Fruit fly (Drosophila melanogaster) whole organism, embryonic: ENCODE measurements around the gene dgt6.

Source experiments
- Atf-2 ChIP-seq: fragments of 200-800 bp; sonication (Bioruptor generic); optimal IDR thresholded peaks from 2 replicates; lab custom pipeline; 2016; ENCODE audit warnings: missing biosample characterization, missing genetic modification characterization
- Atf3 ChIP-seq: fragments of 200-800 bp; sonication (Bioruptor generic); optimal IDR thresholded peaks from 3 replicates; lab custom pipeline; 2016; ENCODE audit warnings: missing biosample characterization, missing genetic modification characterization
- Atf6 ChIP-seq: fragments of 200-800 bp; sonication (Bioruptor generic); IDR thresholded peaks from 2 replicates; pipeline ENCODE4 v1.3.6; 2022; ENCODE audit warnings: missing biosample characterization, missing genetic modification characterization
- CG11504 ChIP-seq: fragments of 200-800 bp; sonication (Bioruptor generic); optimal IDR thresholded peaks from 3 replicates; lab custom pipeline; 2019; ENCODE audit warnings: missing biosample characterization, mild to moderate bottlenecking, missing genetic modification characterization, moderate library complexity
- CG12219 ChIP-seq: fragments of 200-800 bp; sonication (Bioruptor generic); optimal IDR thresholded peaks from 3 replicates; lab custom pipeline; 2018; ENCODE audit warnings: missing biosample characterization, mild to moderate bottlenecking, missing genetic modification characterization
- CG13123 ChIP-seq: fragments of 200-800 bp; sonication (Bioruptor generic); optimal IDR thresholded peaks from 2 replicates; lab custom pipeline; 2016; ENCODE audit warnings: missing biosample characterization, missing genetic modification characterization
- CG15479 ChIP-seq: fragments of 200-800 bp; sonication (Bioruptor generic); optimal IDR thresholded peaks from 3 replicates; lab custom pipeline; 2019; ENCODE audit warnings: missing biosample characterization, mild to moderate bottlenecking, missing genetic modification characterization, moderate library complexity
- CG15514 ChIP-seq: fragments of 200-800 bp; sonication (Bioruptor generic); optimal IDR thresholded peaks from 3 replicates; lab custom pipeline; 2017; ENCODE audit warnings: missing biosample characterization, missing genetic modification characterization, mild to moderate bottlenecking, moderate library complexity, missing genetic modification reagents
- CG17612 ChIP-seq: fragments of 200-800 bp; sonication (Bioruptor generic); IDR thresholded peaks from 2 replicates; pipeline ENCODE4 v1.3.6; 2022; ENCODE audit warnings: missing biosample characterization, missing genetic modification characterization
- CG2129 ChIP-seq: fragments of 200-800 bp; sonication (Bioruptor generic); IDR thresholded peaks from 2 replicates; pipeline ENCODE4 v1.3.6; 2022; ENCODE audit warnings: missing biosample characterization, missing genetic modification characterization; ENCODE audit not compliant: partially characterized antibody
- CG4854 ChIP-seq: fragments of 200-800 bp; sonication (Bioruptor generic); optimal IDR thresholded peaks from 2 replicates; lab custom pipeline; 2016; ENCODE audit warnings: missing biosample characterization, missing genetic modification characterization, inconsistent platforms
- CG7839 ChIP-seq: fragments of 200-800 bp; sonication (Bioruptor generic); optimal IDR thresholded peaks from 3 replicates; lab custom pipeline; 2018; ENCODE audit warnings: missing biosample characterization, mild to moderate bottlenecking, missing genetic modification characterization, moderate library complexity
- CG9215 ChIP-seq: fragments of 200-800 bp; sonication (Bioruptor generic); IDR thresholded peaks from 2 replicates; pipeline ENCODE4 v1.3.6; 2022; ENCODE audit warnings: missing biosample characterization, missing genetic modification characterization
- CG9437 ChIP-seq: fragments of 200-800 bp; sonication (Bioruptor generic); optimal IDR thresholded peaks from 2 replicates; lab custom pipeline; 2018; ENCODE audit warnings: missing biosample characterization, mild to moderate bottlenecking, missing genetic modification characterization
- CG9817 ChIP-seq: fragments of 200-800 bp; sonication (Bioruptor generic); optimal IDR thresholded peaks from 2 replicates; lab custom pipeline; 2018; ENCODE audit warnings: missing biosample characterization, mild to moderate bottlenecking, missing genetic modification characterization, moderate library complexity
- CHES-1-like ChIP-seq: fragments of 200-800 bp; sonication (Bioruptor generic); optimal IDR thresholded peaks from 2 replicates; lab custom pipeline; 2016; ENCODE audit warnings: missing biosample characterization, missing genetic modification characterization
- Hmr ChIP-seq: fragments of 200-800 bp; sonication (Bioruptor generic); optimal IDR thresholded peaks from 3 replicates; lab custom pipeline; 2017; ENCODE audit warnings: mild to moderate bottlenecking, missing biosample characterization, missing genetic modification reagents, missing genetic modification characterization
- MTF-1 ChIP-seq: fragments of 200-800 bp; sonication (Bioruptor generic); optimal IDR thresholded peaks from 2 replicates; lab custom pipeline; 2018; ENCODE audit warnings: missing biosample characterization, mild to moderate bottlenecking, missing genetic modification characterization, borderline replicate concordance
- Nf-YC ChIP-seq: fragments of 200-800 bp; optimal IDR thresholded peaks from 3 replicates; lab custom pipeline; 2019; ENCODE audit warnings: missing biosample characterization, mild to moderate bottlenecking, missing genetic modification characterization, moderate library complexity
- Oli ChIP-seq: fragments of 200-800 bp; sonication (Bioruptor generic); optimal IDR thresholded peaks from 2 replicates; lab custom pipeline; 2018; ENCODE audit warnings: missing biosample characterization, mild to moderate bottlenecking, missing genetic modification characterization, moderate library complexity
- Rx ChIP-seq: fragments of 200-800 bp; sonication (Bioruptor generic); IDR thresholded peaks from 2 replicates; pipeline ENCODE4 v1.3.6; 2022; ENCODE audit warnings: missing biosample characterization, missing genetic modification characterization
- Stat92E ChIP-seq, 3 experiments: fragments of >200 bp in 2 of 3; fragments of 200-800 bp in 1 of 3; sonication (Bioruptor generic) in 1 of 3; optimal IDR thresholded peaks; 2 replicates each; lab custom pipeline; 2017 to 2019; ENCODE audit warnings: missing biosample characterization in 3 of 3, missing genetic modification characterization in 3 of 3, mild to moderate bottlenecking in 1 of 3, moderate library complexity in 1 of 3
- TFAM ChIP-seq: fragments of 200-800 bp; sonication (Bioruptor generic); optimal IDR thresholded peaks from 2 replicates; lab custom pipeline; 2017; ENCODE audit warnings: missing biosample characterization, missing genetic modification characterization, inconsistent platforms
- btn ChIP-seq: fragments of 200-800 bp; sonication (Bioruptor generic); optimal IDR thresholded peaks from 2 replicates; lab custom pipeline; 2016; ENCODE audit warnings: missing biosample characterization, missing genetic modification characterization
- cad ChIP-seq: fragments of >200 bp; optimal IDR thresholded peaks from 2 replicates; lab custom pipeline; 2017; ENCODE audit warnings: missing biosample characterization, missing genetic modification characterization
- crol ChIP-seq: fragments of 200-800 bp; sonication (Bioruptor generic); IDR thresholded peaks from 2 replicates; pipeline ENCODE4 v1.3.6; 2022; ENCODE audit warnings: missing biosample characterization, missing genetic modification characterization
- dati ChIP-seq: fragments of 200-800 bp; sonication (Bioruptor generic); IDR thresholded peaks from 2 replicates; pipeline ENCODE4 v1.3.6; 2022; ENCODE audit warnings: missing biosample characterization, missing genetic modification characterization
- dmrt99B ChIP-seq: fragments of 200-800 bp; sonication (Bioruptor generic); optimal IDR thresholded peaks from 2 replicates; lab custom pipeline; 2018; ENCODE audit warnings: missing biosample characterization, mild to moderate bottlenecking, missing genetic modification characterization, moderate library complexity
- esg ChIP-seq: fragments of 200-800 bp; sonication (Bioruptor generic); conservative IDR thresholded peaks from 2 replicates; pipeline ENCODE4 v1.3.6; 2022; ENCODE audit warnings: missing biosample characterization, missing genetic modification characterization
- gce ChIP-seq: fragments of 200-800 bp; sonication (Bioruptor generic); IDR thresholded peaks from 3 replicates; pipeline ENCODE4 v1.3.6; 2022; ENCODE audit warnings: missing biosample characterization, missing genetic modification characterization
- gsb ChIP-seq: fragments of 200-800 bp; sonication (Bioruptor generic); IDR thresholded peaks from 2 replicates; pipeline ENCODE4 v1.3.6; 2022; ENCODE audit warnings: missing biosample characterization, missing genetic modification characterization
- her ChIP-seq: fragments of 200-800 bp; sonication (Bioruptor generic); optimal IDR thresholded peaks from 2 replicates; lab custom pipeline; 2016; ENCODE audit warnings: missing biosample characterization, missing genetic modification characterization
- kni ChIP-seq: fragments of 200-800 bp; sonication (Bioruptor generic); optimal IDR thresholded peaks from 3 replicates; lab custom pipeline; 2017; ENCODE audit warnings: mild to moderate bottlenecking, missing biosample characterization, missing genetic modification reagents, missing genetic modification characterization
- lab ChIP-seq: fragments of 200-800 bp; sonication (Bioruptor generic); optimal IDR thresholded peaks from 3 replicates; lab custom pipeline; 2017; ENCODE audit warnings: missing biosample characterization, missing genetic modification characterization, mild to moderate bottlenecking, moderate library complexity, missing genetic modification reagents
- lilli ChIP-seq: fragments of 200-800 bp; sonication (Bioruptor generic); optimal IDR thresholded peaks from 3 replicates; lab custom pipeline; 2016; ENCODE audit warnings: missing biosample characterization, missing genetic modification characterization
- lov ChIP-seq, 2 experiments: fragments of 200-800 bp in 1 of 2; fragments of >200 bp in 1 of 2; sonication (Bioruptor generic) in 1 of 2; IDR thresholded peaks in 1 of 2; optimal IDR thresholded peaks in 1 of 2; 2 replicates in 1 of 2; 3 replicates in 1 of 2; pipeline versions ENCODE4 v1.3.6 to Lab custom; 2017 to 2022; ENCODE audit warnings: missing biosample characterization in 1 of 2, missing genetic modification characterization in 1 of 2
- nau ChIP-seq: fragments of 200-800 bp; sonication (Bioruptor generic); optimal IDR thresholded peaks from 3 replicates; lab custom pipeline; 2017; ENCODE audit warnings: missing biosample characterization, mild to moderate bottlenecking, missing genetic modification characterization, missing genetic modification reagents
- nerfin-1 ChIP-seq: fragments of 200-800 bp; sonication (Bioruptor generic); optimal IDR thresholded peaks from 3 replicates; lab custom pipeline; 2019; ENCODE audit warnings: missing biosample characterization, mild to moderate bottlenecking, missing genetic modification characterization, moderate library complexity
- onecut ChIP-seq: fragments of 200-800 bp; sonication (Bioruptor generic); IDR thresholded peaks from 2 replicates; pipeline ENCODE4 v1.3.6; 2022; ENCODE audit warnings: missing biosample characterization, missing genetic modification characterization
- pfk ChIP-seq: fragments of 200-800 bp; sonication (Bioruptor generic); optimal IDR thresholded peaks from 2 replicates; lab custom pipeline; 2018; ENCODE audit warnings: missing biosample characterization, mild to moderate bottlenecking, missing genetic modification characterization, moderate library complexity
- pum ChIP-seq: fragments of 200-800 bp; sonication (Bioruptor generic); optimal IDR thresholded peaks from 2 replicates; lab custom pipeline; 2016; ENCODE audit warnings: missing biosample characterization, missing genetic modification characterization
- schlank ChIP-seq: fragments of 200-800 bp; sonication (Bioruptor generic); optimal IDR thresholded peaks from 2 replicates; lab custom pipeline; 2018; ENCODE audit warnings: missing biosample characterization, mild to moderate bottlenecking, missing genetic modification characterization
- sens ChIP-seq: fragments of 200-800 bp; sonication (Bioruptor generic); peaks from one replicate; lab custom pipeline; 2016; ENCODE audit warnings: missing biosample characterization, missing genetic modification characterization
- tgo ChIP-seq: fragments of 200-800 bp; sonication (Bioruptor generic); IDR thresholded peaks from 3 replicates; pipeline ENCODE4 v1.3.6; 2022; ENCODE audit warnings: missing biosample characterization, missing genetic modification characterization
- vfl ChIP-seq: fragments of 200-800 bp; sonication (Bioruptor generic); optimal IDR thresholded peaks from 2 replicates; lab custom pipeline; 2016; ENCODE audit warnings: missing biosample characterization, missing genetic modification characterization
- vnd ChIP-seq: fragments of 200-800 bp; sonication (Bioruptor generic); IDR thresholded peaks from 3 replicates; pipeline ENCODE4 v1.3.6; 2022; ENCODE audit warnings: missing biosample characterization, missing genetic modification characterization; ENCODE audit not compliant: partially characterized antibody
- vvl ChIP-seq: fragments of 200-800 bp; sonication (Bioruptor generic); IDR thresholded peaks from 2 replicates; pipeline ENCODE4 v1.3.6; 2022; ENCODE audit warnings: missing biosample characterization, missing genetic modification characterization

dgt6 gene

DNA sequence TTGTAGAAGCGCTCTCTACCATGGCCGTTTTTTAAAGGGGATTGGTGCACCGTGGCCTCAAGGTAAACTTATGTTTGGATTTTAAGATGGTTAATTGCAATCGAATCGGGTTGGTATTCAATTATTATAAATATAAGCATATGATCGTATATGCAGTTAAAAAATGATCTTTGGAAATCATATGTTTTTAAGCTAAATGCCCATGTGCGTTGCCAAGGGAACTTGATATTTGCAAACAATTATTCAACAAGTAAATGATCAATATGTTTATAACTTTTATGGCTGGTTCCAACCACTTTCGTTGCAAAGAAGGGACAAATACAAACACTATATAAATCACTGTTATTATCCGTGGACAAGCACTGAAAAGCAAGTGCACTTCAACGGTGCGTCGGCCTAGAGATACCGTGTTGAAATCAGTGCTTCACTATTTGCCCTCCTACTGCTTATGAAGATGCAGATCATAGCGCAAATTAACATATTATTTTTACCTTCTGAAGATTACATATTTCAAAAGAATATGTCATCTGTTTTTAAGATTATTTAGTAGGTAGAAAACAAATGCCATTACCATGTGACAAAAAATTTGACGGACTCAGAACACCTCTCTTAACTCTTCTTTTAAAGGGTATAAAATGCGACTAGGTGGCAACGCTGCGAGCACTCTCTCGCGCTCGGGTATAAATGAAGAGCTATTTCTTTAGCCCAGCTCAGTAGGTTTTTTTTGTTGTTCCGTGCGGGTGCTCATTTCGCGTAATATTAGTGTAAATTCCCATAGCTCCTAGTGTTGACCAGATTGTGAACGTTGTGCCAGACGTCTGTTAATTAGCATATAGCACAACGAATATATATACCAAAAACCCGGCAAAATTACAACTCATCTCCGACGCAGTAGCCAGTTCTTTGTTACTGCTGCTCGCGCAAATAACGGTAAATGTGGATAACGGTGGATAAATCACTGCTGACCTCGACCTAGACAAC, 26.9 kb upstream of the dgt6 start, which contains the start of gene rdog (continued):
- no peak for TF ChIP-seq CG2129
- 0 out of 2 replicates have a peak, but pooled peaks have one; percentile 37 for TF ChIP-seq CG9215 (GFP tag; lab: Robert Waterston, UW)
- no peak for TF ChIP-seq lov (optimal IDR thresholded peaks at IDR 0.05; lab: Kevin White, UChicago)
- TF ChIP-seq lov (GFP tag; IDR thresholded peaks at IDR 0.05; lab: Robert Waterston, UW): no peak
- TF ChIP-seq crol: no peak
- no peak for TF ChIP-seq gsb (GFP tag; lab: Robert Waterston, UW)
- TF ChIP-seq dmrt99B: peak; percentile 76
- TF ChIP-seq gce (GFP tag; lab: Robert Waterston, UW): no peak
- no peak for TF ChIP-seq CG17612
- TF ChIP-seq nau (GFP tag; lab: Kevin White, UChicago): peak; percentile 75
- peak; percentile 49 for TF ChIP-seq vfl (GFP tag; lab: Kevin White, UChicago)
- peak; percentile 98 for TF ChIP-seq sens (GFP tag; lab: Kevin White, UChicago)
- no peak for TF ChIP-seq dati (GFP tag; lab: Robert Waterston, UW)
- TF ChIP-seq kni: peak; percentile 34
- peak; percentile 43; the same call in 1 of the 2 replicates for TF ChIP-seq esg (GFP tag; lab: Robert Waterston, UW)
- TF ChIP-seq her: peak; percentile 60
- peak; percentile 56; the same call in 1 of the 2 replicates for TF ChIP-seq vvl
- TF ChIP-seq Oli (tag; lab: Kevin White, UChicago): peak; percentile 83
- no peak for TF ChIP-seq MTF-1 (GFP tag; lab: Kevin White, UChicago)
- peak; percentile 83 for TF ChIP-seq CG9437
- TF ChIP-seq lab (GFP tag; lab: Kevin White, UChicago): peak; percentile 84
- peak; percentile 64 for TF ChIP-seq tgo (GFP tag; lab: Robert Waterston, UW)
- peak; percentile 88 for TF ChIP-seq CG7839 (tag; lab: Kevin White, UChicago)
- peak in 1 of 3 experiments; percentile 89 for TF ChIP-seq Stat92E (GFP tag; optimal IDR thresholded peaks at IDR 0.05; lab: Kevin White, UChicago)
- TF ChIP-seq CG15479 (GFP tag; lab: Kevin White, UChicago): peak; percentile 13
- TF ChIP-seq CG9817 (tag; lab: Kevin White, UChicago): peak; percentile 79
- TF ChIP-seq Atf-2 (GFP tag; lab: Kevin White, UChicago): peak; percentile 85
- no peak for TF ChIP-seq pfk (GFP tag; lab: Kevin White, UChicago)
- TF ChIP-seq btn (GFP tag; lab: Kevin White, UChicago): peak; percentile 62
- peak; percentile 75 for TF ChIP-seq CG11504 (tag; lab: Kevin White, UChicago)
- peak; percentile 88 for TF ChIP-seq lilli (GFP tag; lab: Kevin White, UChicago)
- TF ChIP-seq pum (GFP tag; lab: Kevin White, UChicago): peak; percentile 83
- peak; percentile 72 for TF ChIP-seq CG12219
- no peak for TF ChIP-seq TFAM (GFP tag; lab: Kevin White, UChicago)
- TF ChIP-seq cad (GFP tag; lab: Kevin White, UChicago): no peak
- TF ChIP-seq CHES-1-like (GFP tag; lab: Kevin White, UChicago): peak; percentile 79
- TF ChIP-seq onecut (GFP tag; lab: Robert Waterston, UW): 0 out of 2 replicates have a peak, but pooled peaks have one; percentile 25
- peak; percentile 72 for TF ChIP-seq Atf3 (GFP tag; lab: Kevin White, UChicago)
- peak; percentile 75 for TF ChIP-seq Hmr (GFP tag; lab: Kevin White, UChicago)
- peak; percentile 22 for TF ChIP-seq schlank (tag; lab: Kevin White, UChicago)
- peak; percentile 42; the same call in 1 of the 2 replicates for TF ChIP-seq Rx (GFP tag; lab: Robert Waterston, UW)
- TF ChIP-seq Atf6 (GFP tag; lab: Robert Waterston, UW): peak; percentile 82
- peak; percentile 74 for TF ChIP-seq CG4854 (GFP tag; lab: Kevin White, UChicago)
- peak; percentile 57 for TF ChIP-seq CG13123 (GFP tag; lab: Kevin White, UChicago)
- TF ChIP-seq vnd (GFP tag; lab: Robert Waterston, UW): no peak
- TF ChIP-seq Nf-YC (tag; lab: Kevin White, UChicago): peak; percentile 71
- TF ChIP-seq nerfin-1: peak; percentile 71
- TF ChIP-seq CG15514 (GFP tag; lab: Kevin White, UChicago): peak; percentile 67
